Fruit fly (Drosophila melanogaster) whole organism, embryonic: Measurements from ENCODE around the gene Unc50.
A peak's percentile ranks its signal among the peaks of the same experiment; 100 is the strongest.

ENCODE experiments used
- Bdp1 ChIP-seq: fragments of 200-800 bp; sonication (Bioruptor generic); optimal IDR thresholded peaks from 3 replicates; lab custom pipeline; 2016; ENCODE audit warnings: missing biosample characterization, missing genetic modification characterization
- CG10462 ChIP-seq: fragments of 200-800 bp; sonication (Bioruptor generic); optimal IDR thresholded peaks from 2 replicates; lab custom pipeline; 2016; ENCODE audit warnings: missing biosample characterization, missing genetic modification characterization
- CG12071 ChIP-seq: fragments of 200-800 bp; sonication (Bioruptor generic); optimal IDR thresholded peaks from 3 replicates; lab custom pipeline; 2018; ENCODE audit warnings: missing biosample characterization, mild to moderate bottlenecking, missing genetic modification characterization
- CG13296 ChIP-seq: fragments of 200-800 bp; sonication (Bioruptor generic); optimal IDR thresholded peaks from 3 replicates; lab custom pipeline; 2018; ENCODE audit warnings: missing biosample characterization, mild to moderate bottlenecking, missing genetic modification characterization
- CG14014 ChIP-seq: fragments of 200-800 bp; sonication (Bioruptor generic); IDR thresholded peaks from 2 replicates; pipeline ENCODE4 v1.3.6; 2022; ENCODE audit warnings: missing biosample characterization, missing genetic modification characterization
- CG14860 ChIP-seq: fragments of 200-800 bp; sonication (Bioruptor generic); IDR thresholded peaks from 3 replicates; pipeline ENCODE4 v1.3.6; 2022; ENCODE audit warnings: missing biosample characterization, missing genetic modification characterization; ENCODE audit not compliant: partially characterized antibody
- CG17359 ChIP-seq: fragments of 200-800 bp; sonication (Bioruptor generic); optimal IDR thresholded peaks from 3 replicates; lab custom pipeline; 2018; ENCODE audit warnings: missing biosample characterization, mild to moderate bottlenecking, missing genetic modification characterization, moderate library complexity
- CG1792 ChIP-seq: fragments of 200-800 bp; sonication (Bioruptor generic); optimal IDR thresholded peaks from 2 replicates; lab custom pipeline; 2016; ENCODE audit warnings: missing biosample characterization, missing genetic modification characterization
- CG2199 ChIP-seq: fragments of 200-800 bp; sonication (Bioruptor generic); IDR thresholded peaks from 3 replicates; pipeline ENCODE4 v1.3.6; 2022; ENCODE audit warnings: missing biosample characterization, missing genetic modification characterization
- CG2875 ChIP-seq: fragments of 200-800 bp; sonication (Bioruptor generic); optimal IDR thresholded peaks from 2 replicates; lab custom pipeline; 2017; ENCODE audit warnings: missing biosample characterization, mild to moderate bottlenecking, missing genetic modification characterization, missing genetic modification reagents
- CG31224 ChIP-seq: fragments of 200-800 bp; sonication (Bioruptor generic); IDR thresholded peaks from 2 replicates; pipeline ENCODE4 v1.3.6; 2022; ENCODE audit warnings: missing biosample characterization, missing genetic modification characterization
- CG3163 ChIP-seq: fragments of 200-800 bp; sonication (Bioruptor generic); optimal IDR thresholded peaks from 3 replicates; lab custom pipeline; 2016; ENCODE audit warnings: missing biosample characterization, missing genetic modification characterization
- CG3995 ChIP-seq: fragments of 200-800 bp; sonication (Bioruptor generic); optimal IDR thresholded peaks from 3 replicates; lab custom pipeline; 2016; ENCODE audit warnings: missing biosample characterization, missing genetic modification characterization
- CG4730 ChIP-seq: fragments of 200-800 bp; sonication (Bioruptor generic); IDR thresholded peaks from 2 replicates; pipeline ENCODE4 v1.3.6; 2022; ENCODE audit warnings: missing biosample characterization, missing genetic modification characterization
- CG6765 ChIP-seq: fragments of 200-800 bp; sonication (Bioruptor generic); optimal IDR thresholded peaks from 3 replicates; lab custom pipeline; 2017; ENCODE audit warnings: missing biosample characterization, mild to moderate bottlenecking, missing genetic modification characterization
- CG6791 ChIP-seq: fragments of 200-800 bp; sonication (Bioruptor generic); IDR thresholded peaks from 3 replicates; pipeline ENCODE4 v1.3.6; 2022; ENCODE audit warnings: missing biosample characterization, missing genetic modification characterization; ENCODE audit not compliant: partially characterized antibody
- CG7372 ChIP-seq: fragments of 200-800 bp; sonication (Bioruptor generic); IDR thresholded peaks from 2 replicates; pipeline ENCODE4 v1.3.6; 2022; ENCODE audit warnings: missing biosample characterization, missing genetic modification characterization
- CG7745 ChIP-seq: fragments of 200-800 bp; sonication (Bioruptor generic); optimal IDR thresholded peaks from 2 replicates; lab custom pipeline; 2018; ENCODE audit warnings: missing biosample characterization, mild to moderate bottlenecking, missing genetic modification characterization, moderate library complexity
- CG7963 ChIP-seq: fragments of 200-800 bp; sonication (Bioruptor generic); IDR thresholded peaks from 3 replicates; pipeline ENCODE4 v1.3.6; 2022; ENCODE audit warnings: missing biosample characterization, missing genetic modification characterization; ENCODE audit not compliant: partially characterized antibody
- CG9437 ChIP-seq: fragments of 200-800 bp; sonication (Bioruptor generic); optimal IDR thresholded peaks from 2 replicates; lab custom pipeline; 2018; ENCODE audit warnings: missing biosample characterization, mild to moderate bottlenecking, missing genetic modification characterization
- D19B ChIP-seq: fragments of 200-800 bp; sonication (Bioruptor generic); optimal IDR thresholded peaks from 2 replicates; lab custom pipeline; 2017; ENCODE audit warnings: missing biosample characterization, mild to moderate bottlenecking, missing genetic modification characterization
- Dfd ChIP-seq, 2 experiments: fragments of >200 bp; optimal IDR thresholded peaks; 2 replicates each; lab custom pipeline; 2017; ENCODE audit warnings: missing biosample characterization in 2 of 2, missing genetic modification characterization in 2 of 2
- Doc2 ChIP-seq: fragments of 200-800 bp; sonication (Bioruptor generic); IDR thresholded peaks from 2 replicates; pipeline ENCODE4 v1.3.6; 2022; ENCODE audit warnings: missing biosample characterization, missing genetic modification characterization
- HLH4C ChIP-seq: fragments of 200-800 bp; sonication (Bioruptor generic); IDR thresholded peaks from 3 replicates; pipeline ENCODE4 v1.3.6; 2022; ENCODE audit warnings: missing biosample characterization, missing genetic modification characterization; ENCODE audit not compliant: partially characterized antibody
- HLHmδ ChIP-seq: fragments of 200-800 bp; sonication (Bioruptor generic); optimal IDR thresholded peaks from 2 replicates; lab custom pipeline; 2018; ENCODE audit warnings: missing biosample characterization, mild to moderate bottlenecking, missing genetic modification characterization, moderate library complexity
- Mes4 ChIP-seq: fragments of 200-800 bp; sonication (Bioruptor generic); optimal IDR thresholded peaks from 2 replicates; lab custom pipeline; 2016; ENCODE audit warnings: missing biosample characterization, missing genetic modification characterization
- Sox100B ChIP-seq: fragments of 200-800 bp; sonication (Bioruptor generic); optimal IDR thresholded peaks from 3 replicates; lab custom pipeline; 2018; ENCODE audit warnings: missing biosample characterization, mild to moderate bottlenecking, missing genetic modification characterization
- TFAM ChIP-seq: fragments of 200-800 bp; sonication (Bioruptor generic); optimal IDR thresholded peaks from 2 replicates; lab custom pipeline; 2017; ENCODE audit warnings: missing biosample characterization, missing genetic modification characterization, inconsistent platforms
- al ChIP-seq: fragments of 200-800 bp; sonication (Bioruptor generic); IDR thresholded peaks from 2 replicates; pipeline ENCODE4 v1.3.6; 2022; ENCODE audit warnings: missing biosample characterization, missing genetic modification characterization
- amos ChIP-seq: fragments of 200-800 bp; sonication (Bioruptor generic); IDR thresholded peaks from 2 replicates; pipeline ENCODE4 v1.3.6; 2022; ENCODE audit warnings: missing biosample characterization, missing genetic modification characterization; ENCODE audit not compliant: partially characterized antibody
- ap ChIP-seq: fragments of 200-800 bp; sonication (Bioruptor generic); IDR thresholded peaks from 2 replicates; pipeline ENCODE4 v1.3.6; 2022; ENCODE audit warnings: missing biosample characterization, missing genetic modification characterization
- caup ChIP-seq: fragments of 200-800 bp; sonication (Bioruptor generic); optimal IDR thresholded peaks from 3 replicates; lab custom pipeline; 2017; ENCODE audit warnings: missing biosample characterization, mild to moderate bottlenecking, missing genetic modification characterization, moderate library complexity; ENCODE audit not compliant: severe bottlenecking
- dm ChIP-seq: fragments of 200-800 bp; sonication (Bioruptor generic); optimal IDR thresholded peaks from 3 replicates; lab custom pipeline; 2016; ENCODE audit warnings: missing biosample characterization, missing genetic modification characterization
- ewg ChIP-seq: fragments of 200-800 bp; sonication (Bioruptor generic); optimal IDR thresholded peaks from 3 replicates; lab custom pipeline; 2017; ENCODE audit warnings: mild to moderate bottlenecking, missing biosample characterization, missing genetic modification reagents, missing genetic modification characterization
- grau ChIP-seq: fragments of 200-800 bp; optimal IDR thresholded peaks from 3 replicates; lab custom pipeline; 2019; ENCODE audit warnings: missing biosample characterization, mild to moderate bottlenecking, missing genetic modification characterization, moderate library complexity
- her ChIP-seq: fragments of 200-800 bp; sonication (Bioruptor generic); optimal IDR thresholded peaks from 2 replicates; lab custom pipeline; 2016; ENCODE audit warnings: missing biosample characterization, missing genetic modification characterization
- jigr1 ChIP-seq: fragments of 200-800 bp; sonication (Bioruptor generic); IDR thresholded peaks from 3 replicates; pipeline ENCODE4 v1.3.6; 2022; ENCODE audit warnings: missing biosample characterization, missing genetic modification characterization
- lola ChIP-seq, 3 experiments: fragments of >200 bp in 2 of 3; fragments of 200-800 bp in 1 of 3; sonication (Bioruptor generic) in 1 of 3; optimal IDR thresholded peaks; 2 replicates each; lab custom pipeline; 2017 to 2019; ENCODE audit warnings: missing biosample characterization in 3 of 3, missing genetic modification characterization in 3 of 3, mild to moderate bottlenecking in 1 of 3, moderate library complexity in 1 of 3
- nau ChIP-seq: fragments of 200-800 bp; sonication (Bioruptor generic); optimal IDR thresholded peaks from 3 replicates; lab custom pipeline; 2017; ENCODE audit warnings: missing biosample characterization, mild to moderate bottlenecking, missing genetic modification characterization, missing genetic modification reagents
- nom ChIP-seq: fragments of 200-800 bp; sonication (Bioruptor generic); optimal IDR thresholded peaks from 2 replicates; lab custom pipeline; 2017; ENCODE audit warnings: missing biosample characterization, missing genetic modification characterization, mild to moderate bottlenecking, moderate library complexity, missing genetic modification reagents
- odd ChIP-seq: fragments of 200-800 bp; sonication (Bioruptor generic); optimal IDR thresholded peaks from 2 replicates; lab custom pipeline; 2017; ENCODE audit warnings: missing biosample characterization, mild to moderate bottlenecking, missing genetic modification characterization
- otp ChIP-seq: fragments of 200-800 bp; sonication (Bioruptor generic); IDR thresholded peaks from 3 replicates; pipeline ENCODE4, ENCODE4 v1.3.6; 2022; ENCODE audit warnings: missing biosample characterization, missing genetic modification characterization
- pb ChIP-seq: fragments of 200-800 bp; sonication (Bioruptor generic); optimal IDR thresholded peaks from 3 replicates; lab custom pipeline; 2016; ENCODE audit warnings: missing biosample characterization, missing genetic modification characterization
- phol ChIP-seq: fragments of 200-800 bp; sonication (Bioruptor generic); optimal IDR thresholded peaks from 3 replicates; lab custom pipeline; 2018; ENCODE audit warnings: missing biosample characterization, mild to moderate bottlenecking, missing genetic modification characterization, moderate library complexity
- pros ChIP-seq: fragments of 200-800 bp; sonication (Bioruptor generic); optimal IDR thresholded peaks from 3 replicates; lab custom pipeline; 2019; ENCODE audit warnings: missing biosample characterization, mild to moderate bottlenecking, missing genetic modification characterization, moderate library complexity
- ranshi ChIP-seq: fragments of 200-800 bp; sonication (Bioruptor generic); IDR thresholded peaks from 2 replicates; pipeline ENCODE4 v1.3.6; 2022; ENCODE audit warnings: missing biosample characterization, missing genetic modification characterization
- scrt ChIP-seq: fragments of 200-800 bp; sonication (Bioruptor generic); optimal IDR thresholded peaks from 2 replicates; lab custom pipeline; 2018; ENCODE audit warnings: missing biosample characterization, mild to moderate bottlenecking, missing genetic modification characterization, moderate library complexity
- zen2 ChIP-seq: fragments of 200-800 bp; sonication (Bioruptor generic); IDR thresholded peaks from 3 replicates; pipeline ENCODE4 v1.3.6; 2022; ENCODE audit warnings: missing biosample characterization, missing genetic modification characterization; ENCODE audit not compliant: partially characterized antibody

Unc50 gene

dm6 chr3R:8659200-8659897 lies 17.1 kb downstream of the Unc50 start (continued):
- TF ChIP-seq CG2199 (peak; percentile 94), her (GFP tag; lab: Kevin White, UChicago) (peak; percentile 52), D19B (GFP tag; lab: Kevin White, UChicago) (peak; percentile 34), nom (peak; percentile 40), CG6765 (GFP tag; lab: Kevin White, UChicago) (no peak), CG4730 (GFP tag; lab: Robert Waterston, UW) (no peak), CG1792 (GFP tag; lab: Kevin White, UChicago) (no peak), Bdp1 (GFP tag; lab: Kevin White, UChicago) (no peak), CG3995 (GFP tag; lab: Kevin White, UChicago) (peak; percentile 85), TFAM (GFP tag; lab: Kevin White, UChicago) (no peak), CG13296 (GFP tag; lab: Kevin White, UChicago) (peak; percentile 17), dm (peak; percentile 31), lola (GFP tag; optimal IDR thresholded peaks at IDR 0.05; lab: Kevin White, UChicago) (peak in 1 of 3 experiments; percentile 50), Doc2 (GFP tag; lab: Robert Waterston, UW) (no peak), pros (peak; percentile 34), pb (GFP tag; lab: Kevin White, UChicago) (no peak), ap (GFP tag; lab: Robert Waterston, UW) (no peak), amos (peak; percentile 21; the same call in 1 of the 2 replicates), ranshi (0 out of 2 replicates have a peak, but pooled peaks have one; percentile 9), phol (tag; lab: Kevin White, UChicago) (peak; percentile 55), otp (peak; percentile 37; the same call in 1 of the 3 replicates), CG6791 (GFP tag; lab: Robert Waterston, UW) (no peak), CG10462 (no peak), Mes4 (GFP tag; lab: Kevin White, UChicago) (no peak), CG14014 (peak; percentile 65; the same call in 1 of the 2 replicates), CG2875 (GFP tag; lab: Kevin White, UChicago) (peak; percentile 41), CG7372 (0 out of 2 replicates have a peak, but pooled peaks have one; percentile 27), al (no peak), CG9437 (peak; percentile 3), nau (GFP tag; lab: Kevin White, UChicago) (no peak), scrt (GFP tag; lab: Kevin White, UChicago) (peak; percentile 41), caup (GFP tag; lab: Kevin White, UChicago) (peak; percentile 65), zen2 (GFP tag; lab: Robert Waterston, UW) (no peak), CG17359 (tag; lab: Kevin White, UChicago) (peak; percentile 52), HLHmδ (GFP tag; lab: Kevin White, UChicago) (no peak), CG3163 (GFP tag; lab: Kevin White, UChicago) (no peak), Sox100B (peak; percentile 60), CG7963 (GFP tag; lab: Robert Waterston, UW) (no peak), HLH4C (GFP tag; lab: Robert Waterston, UW) (no peak), grau (tag; lab: Kevin White, UChicago) (peak; percentile 46), jigr1 (GFP tag; lab: Robert Waterston, UW) (no peak), odd (GFP tag; lab: Kevin White, UChicago) (peak; percentile 22), CG7745 (tag; lab: Kevin White, UChicago) (no peak), Dfd (GFP tag; optimal IDR thresholded peaks at IDR 0.05; lab: Kevin White, UChicago) (no peak), ewg (GFP tag; lab: Kevin White, UChicago) (peak; percentile 7), CG31224 (GFP tag; lab: Robert Waterston, UW) (peak; percentile 36; the same call in 1 of the 2 replicates), CG12071 (no peak), CG14860 (GFP tag; lab: Robert Waterston, UW) (no peak)
